Worm (Caenorhabditis elegans) whole organism, young adult: ENCODE measurements around the gene Y15E3A.4.

ENCODE experiments used
- B0035.1 ChIP-seq: sonication (generic microtip); optimal IDR thresholded peaks from 2 replicates; lab custom pipeline; 2016; ENCODE audit warnings: missing genetic modification characterization, mild to moderate bottlenecking, missing compliant biosample characterization, missing genotype, missing genetic modification reagents
- B0336.3 ChIP-seq: fragments of 200-800 bp; sonication (Bioruptor generic); IDR thresholded peaks from 2 replicates; pipeline ENCODE4 v1.3.6; 2022; ENCODE audit warnings: missing genetic modification characterization, missing compliant biosample characterization
- C06A6.2 ChIP-seq: fragments of 200-800 bp; sonication (Bioruptor generic); conservative IDR thresholded peaks from 2 replicates; pipeline ENCODE4 v1.3.6; 2022; ENCODE audit warnings: missing genetic modification characterization, missing compliant biosample characterization
- D2030.7 ChIP-seq: fragments of 200-800 bp; sonication (Bioruptor generic); IDR thresholded peaks from 2 replicates; pipeline ENCODE4 v1.3.6; 2022; ENCODE audit warnings: missing genetic modification reagents, missing genetic modification characterization, missing compliant biosample characterization
- F22D6.2 ChIP-seq: sonication (generic microtip); optimal IDR thresholded peaks from 2 replicates; lab custom pipeline; 2016; ENCODE audit warnings: mild to moderate bottlenecking, missing genetic modification characterization, missing compliant biosample characterization
- F49E8.2 ChIP-seq: sonication (generic microtip); optimal IDR thresholded peaks from 3 replicates; lab custom pipeline; 2017; ENCODE audit warnings: missing genetic modification characterization, mild to moderate bottlenecking, missing compliant biosample characterization, antibody characterized with exemption, moderate library complexity; ENCODE audit not compliant: insufficient read depth
- K11D2.4 ChIP-seq: fragments of 200-800 bp; sonication (Bioruptor generic); IDR thresholded peaks from 2 replicates; pipeline ENCODE4 v1.3.6; 2022; ENCODE audit warnings: missing genetic modification reagents, missing genetic modification characterization, missing compliant biosample characterization
- K12H6.12 ChIP-seq: fragments of 200-800 bp; sonication (Bioruptor generic); optimal IDR thresholded peaks from 2 replicates; lab custom pipeline; 2018; ENCODE audit warnings: mild to moderate bottlenecking, missing genetic modification characterization, missing compliant biosample characterization
- ama-1 ChIP-seq, 3 experiments: fragments of 150-350 bp in 1 of 3; sonication (generic microtip) in 2 of 3; optimal IDR thresholded peaks; 2 replicates each; lab custom pipeline; 2014 to 2018; ENCODE audit warnings: missing biosample characterization in 2 of 3, missing genetic modification characterization in 2 of 3, missing genetic modification reagents in 2 of 3
- aptf-2 ChIP-seq: fragments of 200-800 bp; sonication (Bioruptor generic); conservative IDR thresholded peaks from 2 replicates; pipeline ENCODE4 v1.3.6; 2022; ENCODE audit warnings: missing genetic modification reagents, missing genetic modification characterization, missing compliant biosample characterization
- atf-7 ChIP-seq: sonication (generic microtip); optimal IDR thresholded peaks from 2 replicates; lab custom pipeline; 2017; ENCODE audit warnings: mild to moderate bottlenecking, missing genetic modification characterization, missing compliant biosample characterization
- attf-6 ChIP-seq: fragments of 200-800 bp; sonication (Bioruptor generic); IDR thresholded peaks from 2 replicates; pipeline ENCODE4 v1.3.6; 2022; ENCODE audit warnings: missing genetic modification reagents, missing genetic modification characterization, missing compliant biosample characterization
- ceh-79 ChIP-seq: sonication (generic microtip); optimal IDR thresholded peaks from 2 replicates; lab custom pipeline; 2017; ENCODE audit warnings: mild to moderate bottlenecking, missing genetic modification characterization, missing compliant biosample characterization
- efl-1 ChIP-seq: fragments of 150-350 bp; optimal IDR thresholded peaks from 2 replicates; lab custom pipeline; 2014; ENCODE audit warnings: missing biosample characterization, missing genetic modification reagents, missing genetic modification characterization
- hmg-1.2 ChIP-seq: fragments of 200-800 bp; sonication (Bioruptor generic); IDR thresholded peaks from 2 replicates; pipeline ENCODE4 v1.3.6; 2022; ENCODE audit warnings: missing genetic modification reagents, missing genetic modification characterization, missing compliant biosample characterization
- lin-40 ChIP-seq: sonication (generic microtip); optimal IDR thresholded peaks from 2 replicates; lab custom pipeline; 2016; ENCODE audit warnings: missing genetic modification characterization, mild to moderate bottlenecking, missing compliant biosample characterization, missing genotype, missing genetic modification reagents
- mcd-1 ChIP-seq: fragments of 200-800 bp; sonication (Bioruptor generic); IDR thresholded peaks from 2 replicates; pipeline ENCODE4 v1.3.6; 2022; ENCODE audit warnings: missing genetic modification reagents, missing genetic modification characterization, missing compliant biosample characterization
- mes-4 ChIP-seq: sonication (generic microtip); optimal IDR thresholded peaks from 2 replicates; lab custom pipeline; 2016; ENCODE audit warnings: missing genotype, missing genetic modification characterization, missing compliant biosample characterization
- nfya-2 ChIP-seq: fragments of 200-800 bp; sonication (Bioruptor generic); IDR thresholded peaks from 2 replicates; pipeline ENCODE4 v1.3.6; 2022; ENCODE audit warnings: missing genetic modification reagents, missing genetic modification characterization, missing compliant biosample characterization
- nfyb-1 ChIP-seq: fragments of 200-800 bp; sonication (Bioruptor generic); IDR thresholded peaks from 2 replicates; pipeline ENCODE4 v1.3.6; 2022; ENCODE audit warnings: missing genetic modification reagents, missing genetic modification characterization, missing compliant biosample characterization
- nhr-27 ChIP-seq: fragments of 200-800 bp; sonication (Bioruptor generic); optimal IDR thresholded peaks from 2 replicates; lab custom pipeline; 2018; ENCODE audit warnings: mild to moderate bottlenecking, missing genetic modification characterization, moderate library complexity, missing compliant biosample characterization
- nhr-80 ChIP-seq: sonication (generic microtip); optimal IDR thresholded peaks from 2 replicates; lab custom pipeline; 2016; ENCODE audit warnings: missing genetic modification characterization, missing compliant biosample characterization
- pha-4 ChIP-seq: fragments of 150-350 bp; sonication (generic microtip); optimal IDR thresholded peaks from 2 replicates; lab custom pipeline; 2014; ENCODE audit warnings: missing biosample characterization, missing genetic modification reagents, missing genetic modification characterization
- snpc-1.1 ChIP-seq: sonication (generic microtip); optimal IDR thresholded peaks from 2 replicates; lab custom pipeline; 2017; ENCODE audit warnings: missing genetic modification characterization, mild to moderate bottlenecking, missing compliant biosample characterization, antibody characterized with exemption, moderate library complexity, missing genotype, missing genetic modification reagents; ENCODE audit not compliant: insufficient read depth
- snpc-4 ChIP-seq, 5 experiments: fragments of 150-350 bp in 1 of 5; sonication (generic microtip) in 4 of 5; optimal IDR thresholded peaks; 2 replicates each; lab custom pipeline; 2014 to 2018; ENCODE audit warnings: missing genetic modification characterization in 5 of 5, missing biosample characterization in 3 of 5, antibody characterized with exemption in 2 of 5, mild to moderate bottlenecking in 2 of 5, missing compliant biosample characterization in 2 of 5, missing genotype in 2 of 5, moderate library complexity in 2 of 5, missing genetic modification reagents in 1 of 5
- somi-1 ChIP-seq: fragments of 200-800 bp; sonication (Bioruptor generic); optimal IDR thresholded peaks from 2 replicates; lab custom pipeline; 2018; ENCODE audit warnings: mild to moderate bottlenecking, missing genetic modification characterization, missing compliant biosample characterization
- sptf-2 ChIP-seq: fragments of 200-800 bp; sonication (Bioruptor generic); optimal IDR thresholded peaks from 2 replicates; lab custom pipeline; 2018; ENCODE audit warnings: mild to moderate bottlenecking, missing genetic modification characterization, missing compliant biosample characterization
- tlf-1 ChIP-seq: fragments of 200-800 bp; sonication (Bioruptor generic); optimal IDR thresholded peaks from 2 replicates; lab custom pipeline; 2018; ENCODE audit warnings: mild to moderate bottlenecking, missing genetic modification characterization, missing compliant biosample characterization
- zfh-2 ChIP-seq: fragments of 200-800 bp; sonication (Bioruptor generic); conservative IDR thresholded peaks from 2 replicates; pipeline ENCODE4 v1.3.6; 2022; ENCODE audit warnings: missing genetic modification reagents, missing genetic modification characterization, missing compliant biosample characterization

Gene Y15E3A.4

ce11 chrX:15342092-15342491 is 11.3 kb downstream of the Y15E3A.4 start (continued):
- TF ChIP-seq F49E8.2 (tag; lab: Kevin White, UChicago) (no peak), nfyb-1 (GFP tag; lab: Robert Waterston, UW) (0 out of 2 replicates have a peak, but pooled peaks have one; percentile 9), B0336.3 (GFP tag; lab: Robert Waterston, UW) (0 out of 2 replicates have a peak, but pooled peaks have one; percentile 58), D2030.7 (GFP tag; lab: Robert Waterston, UW) (no peak), aptf-2 (GFP tag; lab: Robert Waterston, UW) (no peak), nfya-2 (GFP tag; lab: Robert Waterston, UW) (no peak), ceh-79 (tag; lab: Kevin White, UChicago) (no peak), nhr-27 (tag; lab: Kevin White, UChicago) (no peak), tlf-1 (GFP tag; lab: Kevin White, UChicago) (no peak)

- TF ChIP-seq C06A6.2 (GFP tag; lab: Robert Waterston, UW) (no peak), sptf-2 (no peak)
Observed at ce11 chrX:15342744-15343259, 12.0 kb downstream of the Y15E3A.4 start.

ce11 chrX:15343971-15344370 is 13.2 kb downstream of the Y15E3A.4 start:
- 0 out of 2 replicates have a peak, but pooled peaks have one; percentile 14 for TF ChIP-seq nfyb-1 (GFP tag; lab: Robert Waterston, UW)
- no peak for TF ChIP-seq F22D6.2 (tag; lab: Kevin White, UChicago)

- TF ChIP-seq snpc-4 (GFP tag; optimal IDR thresholded peaks at IDR 0.05; lab: Kevin White, UChicago) = peak; percentile 81
- TF ChIP-seq snpc-4 (tag; optimal IDR thresholded peaks at IDR 0.05; lab: Kevin White, UChicago) = peak; percentile 85 to 97 (median 94)
- no peak for TF ChIP-seq mcd-1 (GFP tag; lab: Robert Waterston, UW)
- TF ChIP-seq atf-7 = peak; percentile 59
- TF ChIP-seq K11D2.4 = 0 out of 2 replicates have a peak, but pooled peaks have one; percentile 24
- no peak for TF ChIP-seq efl-1 (GFP tag; lab: Kevin White, UChicago)
- no peak for TF ChIP-seq B0035.1 (tag; lab: Kevin White, UChicago)
- TF ChIP-seq lin-40 (tag; lab: Kevin White, UChicago) = peak; percentile 33
- TF ChIP-seq snpc-1.1 (tag; lab: Kevin White, UChicago) = peak; percentile 82
- TF ChIP-seq nhr-80 (tag; lab: Kevin White, UChicago) = peak; percentile 51
- TF ChIP-seq ceh-79 (tag; lab: Kevin White, UChicago) = no peak
- TF ChIP-seq ama-1 (optimal IDR thresholded peaks at IDR 0.05; lab: Kevin White, UChicago) = no peak
- TF ChIP-seq ama-1 (GFP tag; optimal IDR thresholded peaks at IDR 0.05; lab: Kevin White, UChicago) = no peak
- TF ChIP-seq somi-1 (GFP tag; lab: Kevin White, UChicago) = peak; percentile 72
- peak; percentile 31 for TF ChIP-seq K12H6.12 (tag; lab: Kevin White, UChicago)
- no peak for TF ChIP-seq pha-4 (tag; lab: Kevin White, UChicago)
- TF ChIP-seq zfh-2 (GFP tag; lab: Robert Waterston, UW) = peak; percentile 53
- no peak for TF ChIP-seq mes-4 (tag; lab: Kevin White, UChicago)
- TF ChIP-seq hmg-1.2 = peak; percentile 89
Observed at ce11 chrX:15345346-15346198, 14.8 kb downstream of the Y15E3A.4 start.

ce11 chrX:15347680-15348079 is 16.9 kb downstream of the Y15E3A.4 start:
- TF ChIP-seq atf-7 (peak; percentile 79), attf-6 (GFP tag; lab: Robert Waterston, UW) (no peak)
